Fruit fly (Drosophila melanogaster) S2 (cell line): ENCODE data around the gene OXA1L.

ENCODE experiments used
- CG8478 ChIP-seq: fragments of >200 bp; optimal IDR thresholded peaks from 2 replicates; lab custom pipeline; 2018
- CTCF ChIP-seq, 2 experiments: fragments of >200 bp; optimal IDR thresholded peaks; 2 replicates each; lab custom pipeline; 2018

The OXA1L gene

DNA sequence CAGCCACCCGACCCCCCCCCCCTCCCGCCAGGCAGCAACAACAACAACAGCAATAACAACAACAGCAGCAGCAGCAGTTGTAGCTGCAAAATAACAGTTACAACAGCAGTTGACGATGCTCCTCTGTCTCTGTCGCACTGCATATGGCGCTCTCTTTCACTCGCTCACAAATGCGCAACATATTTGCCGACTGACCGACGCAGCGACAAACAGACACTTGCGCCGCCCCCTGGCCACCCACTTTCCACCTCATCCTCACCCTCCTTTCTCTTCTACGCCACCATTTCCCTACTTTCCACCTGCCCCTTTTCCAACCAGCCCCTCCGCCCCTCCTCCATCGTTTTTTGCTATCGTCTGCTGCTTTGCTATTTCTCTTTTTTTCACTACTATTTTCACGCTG, 32.2 kb downstream of the OXA1L start:
- TF ChIP-seq CTCF (optimal IDR thresholded peaks at IDR 0.05; lab: Kevin White, UChicago) (no peak), CG8478 (no peak)

DNA sequence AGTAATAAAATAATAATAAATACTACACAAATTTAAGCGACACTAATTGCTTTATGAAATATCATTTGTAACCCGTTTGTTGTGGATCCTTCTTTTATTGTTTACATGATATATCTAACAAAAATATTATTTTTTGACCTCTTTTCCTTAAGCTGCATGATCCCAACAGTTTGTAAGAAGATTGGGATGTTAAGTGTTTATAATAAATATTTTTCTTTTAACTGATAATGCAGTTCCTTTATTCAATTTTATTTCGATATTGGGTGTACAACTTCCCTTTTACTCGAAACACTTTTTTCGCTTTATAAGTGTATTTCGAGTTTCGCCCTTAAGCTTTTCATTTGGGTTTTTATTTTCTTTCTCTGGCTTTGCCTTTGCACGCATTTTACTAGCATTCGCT, 32.7 kb downstream of the OXA1L start:
- TF ChIP-seq CTCF (optimal IDR thresholded peaks at IDR 0.05; lab: Kevin White, UChicago), result no peak
- no peak for TF ChIP-seq CG8478

DNA sequence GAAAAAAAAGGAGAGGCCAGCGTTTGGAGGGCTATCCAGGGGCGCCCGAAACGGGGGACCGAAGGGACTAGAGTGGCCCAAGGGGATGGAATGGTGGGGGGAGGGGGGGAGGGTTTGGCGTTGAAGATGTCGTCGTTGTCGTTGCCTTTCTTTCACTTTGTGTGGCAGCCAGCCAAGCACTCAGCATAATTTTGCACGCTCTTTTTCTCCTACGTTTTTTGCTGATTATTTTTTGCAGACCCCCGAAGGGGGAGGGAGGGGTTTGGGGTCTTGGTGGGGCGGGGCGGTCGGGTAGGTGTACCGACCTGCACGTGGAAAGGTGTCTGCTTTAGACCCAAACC, 33.2 kb downstream of the OXA1L start:
- no peak for TF ChIP-seq CTCF (optimal IDR thresholded peaks at IDR 0.05; lab: Kevin White, UChicago)
- no peak for TF ChIP-seq CG8478

DNA sequence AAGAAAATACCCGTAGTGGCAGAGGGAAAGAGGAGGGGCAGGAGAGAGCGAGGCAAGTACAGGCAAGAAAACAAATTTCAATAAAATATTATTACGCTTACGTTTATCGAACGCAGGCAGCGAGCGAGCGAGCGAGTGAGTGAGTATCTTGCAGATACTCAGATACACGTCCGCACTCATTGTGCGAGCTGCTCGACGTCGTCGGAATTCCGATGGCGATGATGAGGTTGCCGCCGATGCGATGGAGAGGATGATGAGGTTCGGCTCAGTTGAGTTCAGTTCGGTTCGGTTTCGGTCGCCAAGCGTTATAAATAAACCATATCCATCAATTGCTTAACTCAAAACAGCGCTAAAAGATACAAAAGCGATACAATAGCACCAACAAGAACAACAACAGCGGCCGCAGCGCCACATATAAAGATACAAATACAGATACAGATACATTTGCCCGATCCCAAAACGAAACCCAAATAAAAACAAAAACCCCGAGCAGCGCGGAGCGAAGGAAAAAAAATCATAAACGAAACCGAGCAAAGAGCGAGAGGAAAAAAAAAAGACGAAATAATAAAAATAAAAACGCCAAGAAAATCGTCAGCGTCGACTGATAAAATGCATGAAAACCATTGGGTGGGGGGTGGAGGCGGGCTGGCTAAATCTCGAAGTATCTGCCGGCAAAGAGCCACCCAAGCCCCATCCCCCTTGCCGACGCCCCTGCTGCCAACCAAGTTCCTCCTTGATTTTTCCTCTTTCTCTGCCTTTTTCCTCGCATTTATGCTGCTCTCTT, 33.7 kb downstream of the OXA1L start:
- TF ChIP-seq CTCF (optimal IDR thresholded peaks at IDR 0.05; lab: Kevin White, UChicago), result no peak
- no peak for TF ChIP-seq CG8478

DNA sequence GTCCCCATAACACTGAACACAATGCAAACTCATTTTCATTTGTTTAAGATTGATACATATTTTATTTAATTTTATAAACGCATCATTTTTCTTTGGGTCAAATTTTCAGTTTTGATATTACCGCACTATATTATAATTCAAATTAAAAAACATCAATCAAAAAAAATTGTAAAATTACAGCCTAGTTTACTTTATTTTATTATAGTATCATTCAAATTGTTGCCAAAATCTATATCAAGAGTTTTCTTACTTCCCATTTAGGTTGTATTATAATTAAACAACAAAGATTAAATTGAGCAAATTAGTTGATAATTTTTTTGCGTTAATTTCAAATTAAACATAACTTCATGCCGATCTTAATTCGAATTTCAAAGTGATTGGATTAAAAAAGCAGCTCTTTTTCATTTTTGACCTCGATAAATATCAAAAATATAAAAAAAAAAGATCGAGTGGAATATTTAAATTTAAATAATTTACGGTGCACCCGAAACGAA, 34.4 kb downstream of the OXA1L start:
- TF ChIP-seq CG8478 (no peak), CTCF (optimal IDR thresholded peaks at IDR 0.05; lab: Kevin White, UChicago) (no peak)

DNA sequence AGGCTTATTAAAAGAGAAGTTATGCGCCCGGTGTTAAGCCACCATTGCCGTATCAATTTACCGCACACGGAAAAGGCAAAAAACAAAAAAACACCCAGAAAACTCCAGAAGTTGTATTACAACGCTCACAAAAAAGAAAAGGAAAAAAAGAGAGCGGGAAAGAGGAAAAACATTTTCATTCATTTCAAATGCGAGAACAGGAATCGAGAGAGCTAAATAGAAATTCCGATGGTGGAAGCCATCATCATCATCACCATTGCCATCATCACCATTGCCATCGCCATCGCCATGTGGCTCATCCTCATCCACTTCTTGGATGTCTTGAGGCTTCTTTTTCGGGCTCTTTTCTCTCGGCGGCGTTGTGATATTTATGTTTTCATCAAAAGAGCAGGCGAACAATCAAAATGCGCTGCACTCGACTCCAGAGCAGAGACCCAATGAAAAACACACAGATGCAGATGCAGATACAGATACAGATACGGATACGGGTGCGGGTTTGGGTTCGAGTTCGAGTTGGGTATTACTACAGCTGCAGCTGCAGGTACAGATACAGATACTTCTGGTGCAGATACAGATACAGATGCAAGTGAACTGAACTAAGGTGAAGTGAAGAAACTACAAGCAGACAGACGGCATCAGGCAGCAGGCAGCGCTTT, 35.0 kb downstream of the OXA1L start:
- TF ChIP-seq CG8478 (no peak), CTCF (optimal IDR thresholded peaks at IDR 0.05; lab: Kevin White, UChicago) (peak in 1 of 2 experiments; percentile 7)

DNA sequence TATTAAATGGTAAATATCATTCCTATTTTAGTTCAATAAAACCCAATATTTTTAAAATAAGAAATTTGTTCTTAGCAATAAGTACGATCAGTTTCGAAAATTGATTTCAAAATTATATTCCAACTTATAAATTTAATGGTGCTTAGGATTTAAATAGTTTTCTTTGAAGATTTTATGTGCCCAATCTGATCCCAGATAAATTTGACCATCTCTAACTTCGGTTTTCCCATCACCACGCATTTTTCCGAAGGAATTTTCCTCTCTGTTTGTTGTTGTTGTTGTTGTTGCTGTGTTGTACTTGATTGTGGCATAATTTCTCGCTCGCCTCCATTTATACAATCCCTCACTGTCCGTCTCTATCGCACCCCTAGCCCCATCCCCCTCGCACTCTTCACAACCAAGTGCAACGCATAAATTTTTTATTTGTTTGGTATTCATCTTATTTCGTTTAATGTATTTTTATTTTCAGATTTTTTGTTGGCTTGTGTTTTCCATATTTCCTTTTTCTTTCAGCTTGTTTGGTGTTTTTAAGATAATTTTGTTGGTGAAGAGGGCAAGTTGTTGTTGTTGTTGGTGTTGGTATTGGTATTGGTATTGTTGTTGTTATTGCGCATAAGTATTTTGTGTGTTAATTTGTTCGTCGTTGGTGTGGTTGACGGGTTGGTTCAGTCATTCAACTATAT, 36.5 kb downstream of the OXA1L start:
- TF ChIP-seq CTCF (optimal IDR thresholded peaks at IDR 0.05; lab: Kevin White, UChicago) (no peak), CG8478 (no peak)

DNA sequence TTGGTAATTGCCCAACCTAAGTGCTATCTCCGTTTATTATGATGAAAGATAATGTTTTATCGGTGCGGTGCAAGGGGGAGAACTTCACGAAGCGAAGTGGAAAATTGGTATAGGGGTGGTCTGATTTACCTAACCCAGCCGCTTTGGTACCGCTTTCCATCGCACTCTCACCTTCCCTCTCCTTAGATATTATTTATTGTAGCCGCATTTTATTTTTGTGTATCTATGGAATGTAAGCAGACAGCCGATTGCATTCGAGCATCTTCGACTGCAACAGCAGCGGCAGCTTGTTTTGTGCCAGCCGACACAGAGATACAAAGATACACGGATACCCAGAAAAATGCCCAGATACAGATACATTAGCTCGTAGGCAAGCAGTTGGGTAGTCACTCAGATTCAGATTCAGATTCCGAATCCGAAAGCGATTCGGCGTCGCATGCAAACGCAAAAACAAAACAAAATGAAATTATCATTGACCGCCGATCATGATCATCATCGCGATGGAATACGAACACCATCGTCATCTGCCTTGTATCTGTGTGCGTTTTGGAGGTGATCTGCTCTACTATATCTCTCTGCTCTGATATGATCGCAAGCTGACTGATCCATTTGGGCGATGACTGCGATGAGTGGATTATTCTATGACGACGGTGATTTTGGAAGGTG, 37.4 kb downstream of the OXA1L start:
- TF ChIP-seq CTCF (optimal IDR thresholded peaks at IDR 0.05; lab: Kevin White, UChicago) (no peak), CG8478 (no peak)

DNA sequence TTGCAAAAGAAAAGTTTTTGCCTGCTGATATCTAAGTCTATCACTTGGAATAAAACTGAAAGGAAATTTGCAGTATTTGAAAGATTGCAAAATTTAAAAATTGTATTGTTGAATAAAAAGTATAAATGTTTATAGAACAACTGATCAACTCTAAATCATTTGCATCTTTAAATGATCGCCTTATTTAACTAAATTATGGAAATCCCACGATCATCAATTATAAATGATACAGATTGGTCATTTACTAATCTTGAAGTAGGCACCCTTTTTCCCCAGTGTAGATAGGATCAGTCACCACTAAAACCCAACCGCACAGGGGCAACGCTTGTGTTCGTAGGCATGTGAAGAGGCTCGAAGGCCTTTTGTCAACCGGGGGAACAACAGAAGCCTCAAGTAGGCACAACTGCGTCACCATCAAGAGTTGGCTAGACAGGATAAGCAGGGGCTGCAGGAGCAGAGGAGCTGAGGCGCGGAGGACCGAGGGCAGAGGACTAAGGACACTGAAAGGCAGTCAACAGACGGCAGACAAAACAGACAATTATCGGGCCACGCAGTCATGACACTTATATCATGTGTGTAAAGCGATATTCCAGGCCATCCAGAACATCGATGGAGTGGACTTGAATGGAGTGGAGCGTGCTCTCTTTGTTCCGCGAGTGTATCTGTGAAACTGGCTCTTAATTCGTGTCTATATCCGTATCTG, 38.3 kb downstream of the OXA1L start:
- TF ChIP-seq CG8478 (no peak), CTCF (optimal IDR thresholded peaks at IDR 0.05; lab: Kevin White, UChicago) (no peak)

DNA sequence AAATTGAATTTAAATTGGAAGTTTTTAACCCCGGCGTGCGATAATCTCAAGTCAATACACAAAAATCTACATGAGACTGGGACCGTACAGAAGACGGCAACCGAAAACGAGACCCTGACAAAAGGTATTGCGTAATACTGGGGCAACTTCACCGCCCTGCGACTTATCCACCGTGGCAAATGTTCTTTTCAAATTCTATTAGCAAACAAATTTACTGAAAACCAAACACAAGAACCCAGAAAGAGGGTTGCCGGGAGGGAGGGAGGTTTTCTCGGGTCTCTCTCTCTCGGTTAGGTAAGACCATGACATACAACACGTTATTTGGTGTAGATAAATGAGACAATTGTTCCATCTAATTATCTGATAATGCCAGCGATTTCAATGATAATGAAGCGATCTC, 40.5 kb downstream of the OXA1L start:
- no peak for TF ChIP-seq CG8478
- no peak for TF ChIP-seq CTCF (optimal IDR thresholded peaks at IDR 0.05; lab: Kevin White, UChicago)

DNA sequence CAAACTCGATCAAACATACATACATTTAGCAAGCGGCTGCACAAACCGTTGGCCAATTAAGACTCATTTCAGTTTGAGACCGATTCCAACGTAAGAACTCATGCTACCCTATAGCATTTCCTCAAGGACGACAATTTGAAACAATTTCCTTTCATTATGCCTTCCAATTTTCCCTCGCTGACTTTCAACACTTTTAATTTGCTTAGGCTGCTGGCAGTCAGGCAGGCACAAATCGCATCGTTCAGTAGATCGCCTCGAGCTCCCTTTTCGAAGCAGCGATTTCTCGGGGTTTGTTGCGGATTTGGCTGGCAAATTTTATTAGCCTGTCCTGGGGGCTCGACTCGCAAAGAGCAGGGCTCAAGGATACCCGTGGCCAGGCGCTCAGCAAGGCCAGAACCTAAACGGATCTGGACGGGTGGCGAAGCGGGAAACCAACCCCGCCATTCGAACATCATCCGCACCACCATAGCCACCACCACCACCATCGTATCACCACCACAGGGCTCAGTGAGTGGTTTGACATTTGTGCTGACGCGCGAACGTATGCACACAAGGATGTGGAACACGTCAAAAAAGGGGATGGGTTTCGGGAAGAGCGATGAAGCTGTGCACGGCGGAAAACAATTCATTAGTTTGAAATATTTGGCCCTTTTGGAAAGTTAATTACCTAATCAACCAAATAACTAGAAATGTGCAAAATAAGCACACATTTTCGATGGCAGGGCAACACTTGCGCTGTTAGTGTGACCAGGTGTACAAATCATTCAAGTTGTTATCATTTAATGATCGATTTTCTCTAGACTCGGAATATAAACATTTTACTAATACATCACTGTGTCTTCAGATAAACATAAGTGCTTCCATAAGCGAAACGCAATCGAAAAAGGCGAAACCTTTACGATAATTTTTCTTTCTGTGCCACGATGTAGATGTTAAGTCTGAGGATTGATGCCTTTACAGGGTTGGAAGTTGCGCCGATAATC, 41.4 kb downstream of the OXA1L start:
- TF ChIP-seq CTCF (optimal IDR thresholded peaks at IDR 0.05; lab: Kevin White, UChicago) (no peak), CG8478 (no peak)

DNA sequence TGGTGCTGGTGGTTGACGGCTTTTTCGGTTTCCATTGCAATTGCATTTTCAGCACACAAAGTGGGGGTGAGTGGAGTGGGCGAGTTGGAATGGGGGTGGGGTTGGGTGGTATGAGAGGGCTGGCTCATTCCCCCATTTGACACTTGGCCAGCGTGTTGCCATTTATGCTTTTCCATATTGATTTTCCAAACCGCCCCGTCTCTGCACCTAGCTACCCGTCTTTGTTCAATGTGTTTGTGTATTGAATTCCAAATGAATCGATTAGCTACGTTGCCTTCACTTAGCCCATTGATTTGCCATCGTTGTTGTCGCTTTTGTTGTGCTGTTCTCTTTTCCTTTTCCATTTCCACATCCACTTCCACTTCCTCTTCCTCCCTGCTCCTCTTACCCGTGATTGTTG, 42.6 kb downstream of the OXA1L start:
- TF ChIP-seq CG8478 (no peak), CTCF (optimal IDR thresholded peaks at IDR 0.05; lab: Kevin White, UChicago) (no peak)

DNA sequence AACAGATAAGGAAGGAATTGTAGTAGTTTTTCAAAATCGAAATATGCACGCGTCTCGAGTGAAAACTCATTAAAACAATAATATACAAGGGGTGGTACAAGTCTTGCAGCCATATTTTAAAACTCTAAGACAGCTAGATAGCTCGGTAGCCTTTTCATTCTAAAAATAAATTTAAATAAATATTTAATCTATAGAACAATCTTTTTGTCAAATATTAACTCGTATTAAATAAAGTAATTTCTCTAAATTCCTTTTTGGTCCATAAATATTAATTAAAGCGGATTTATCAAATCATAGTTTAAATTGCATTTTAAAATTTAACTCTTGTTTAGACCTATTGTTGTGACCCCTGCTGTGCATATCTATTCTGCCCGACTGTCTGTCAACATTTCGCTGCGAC, 43.0 kb downstream of the OXA1L start:
- no peak for TF ChIP-seq CG8478
- TF ChIP-seq CTCF (optimal IDR thresholded peaks at IDR 0.05; lab: Kevin White, UChicago), result no peak

DNA sequence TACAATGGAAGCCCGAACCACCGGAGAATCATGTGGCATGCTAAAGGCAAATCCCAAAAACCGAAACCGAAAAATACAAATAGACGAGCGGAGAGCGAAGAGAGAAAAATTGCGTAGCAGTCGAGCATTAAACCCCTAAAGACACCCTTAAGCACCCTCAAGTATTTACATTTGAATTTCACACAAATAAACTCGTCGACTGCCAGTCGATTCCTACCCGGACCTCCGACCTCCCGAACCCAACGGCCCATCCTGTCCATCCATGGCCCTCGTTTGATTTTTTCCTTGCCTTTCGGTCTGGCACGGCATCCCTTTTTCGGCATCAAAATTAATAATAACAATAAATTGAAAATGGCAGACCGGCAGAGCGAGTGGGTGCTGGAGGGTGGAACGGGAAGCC, 43.4 kb downstream of the OXA1L start:
- TF ChIP-seq CG8478, result no peak
- no peak for TF ChIP-seq CTCF (optimal IDR thresholded peaks at IDR 0.05; lab: Kevin White, UChicago)
